Fruit fly (Drosophila melanogaster) whole organism, embryonic: Measurements from ENCODE around the gene Eip63E.

Source experiments
- CG10209 ChIP-seq: fragments of 200-800 bp; sonication (Bioruptor generic); optimal IDR thresholded peaks from 3 replicates; lab custom pipeline; 2017; ENCODE audit warnings: missing biosample characterization, mild to moderate bottlenecking, missing genetic modification characterization, missing genetic modification reagents
- CG10274 ChIP-seq: fragments of 200-800 bp; sonication (Bioruptor generic); optimal IDR thresholded peaks from 3 replicates; lab custom pipeline; 2017; ENCODE audit warnings: missing biosample characterization, mild to moderate bottlenecking, missing genetic modification characterization
- CG10565 ChIP-seq: fragments of 200-800 bp; sonication (Bioruptor generic); optimal IDR thresholded peaks from 3 replicates; lab custom pipeline; 2016; ENCODE audit warnings: missing biosample characterization, mild to moderate bottlenecking, missing genetic modification characterization
- CG10959 ChIP-seq: fragments of 200-800 bp; sonication (Bioruptor generic); IDR thresholded peaks from 2 replicates; pipeline ENCODE4 v1.3.6; 2022; ENCODE audit warnings: missing biosample characterization, missing genetic modification characterization
- CG11085 ChIP-seq: fragments of 200-800 bp; sonication (Bioruptor generic); IDR thresholded peaks from 2 replicates; pipeline ENCODE4 v1.3.6; 2022; ENCODE audit warnings: missing biosample characterization, missing genetic modification characterization
- CG11398 ChIP-seq: fragments of 200-800 bp; sonication (Bioruptor generic); optimal IDR thresholded peaks from 2 replicates; lab custom pipeline; 2016; ENCODE audit warnings: missing biosample characterization, missing genetic modification characterization
- CG11504 ChIP-seq: fragments of 200-800 bp; sonication (Bioruptor generic); optimal IDR thresholded peaks from 3 replicates; lab custom pipeline; 2019; ENCODE audit warnings: missing biosample characterization, mild to moderate bottlenecking, missing genetic modification characterization, moderate library complexity
- CG11696 ChIP-seq: fragments of 200-800 bp; sonication (Bioruptor generic); IDR thresholded peaks from 2 replicates; pipeline ENCODE4 v1.3.6; 2022; ENCODE audit warnings: missing biosample characterization, missing genetic modification characterization
- CG15514 ChIP-seq: fragments of 200-800 bp; sonication (Bioruptor generic); optimal IDR thresholded peaks from 3 replicates; lab custom pipeline; 2017; ENCODE audit warnings: missing biosample characterization, missing genetic modification characterization, mild to moderate bottlenecking, moderate library complexity, missing genetic modification reagents
- CG1647 ChIP-seq: fragments of 200-800 bp; sonication (Bioruptor generic); optimal IDR thresholded peaks from 3 replicates; lab custom pipeline; 2016; ENCODE audit warnings: missing biosample characterization, missing genetic modification characterization
- CG18764 ChIP-seq: fragments of 200-800 bp; sonication (Bioruptor generic); optimal IDR thresholded peaks from 3 replicates; lab custom pipeline; 2016; ENCODE audit warnings: missing biosample characterization, missing genetic modification characterization
- CG2120 ChIP-seq: fragments of 200-800 bp; sonication (Bioruptor generic); optimal IDR thresholded peaks from 3 replicates; lab custom pipeline; 2016; ENCODE audit warnings: missing biosample characterization, missing genetic modification characterization
- CG2199 ChIP-seq: fragments of 200-800 bp; sonication (Bioruptor generic); IDR thresholded peaks from 3 replicates; pipeline ENCODE4 v1.3.6; 2022; ENCODE audit warnings: missing biosample characterization, missing genetic modification characterization
- CG2875 ChIP-seq: fragments of 200-800 bp; sonication (Bioruptor generic); optimal IDR thresholded peaks from 2 replicates; lab custom pipeline; 2017; ENCODE audit warnings: missing biosample characterization, mild to moderate bottlenecking, missing genetic modification characterization, missing genetic modification reagents
- CG30020 ChIP-seq: fragments of 200-800 bp; optimal IDR thresholded peaks from 2 replicates; lab custom pipeline; 2019; ENCODE audit warnings: missing biosample characterization, mild to moderate bottlenecking, missing genetic modification characterization, moderate library complexity
- CG3163 ChIP-seq: fragments of 200-800 bp; sonication (Bioruptor generic); optimal IDR thresholded peaks from 3 replicates; lab custom pipeline; 2016; ENCODE audit warnings: missing biosample characterization, missing genetic modification characterization
- CG34376 ChIP-seq: fragments of 200-800 bp; sonication (Bioruptor generic); optimal IDR thresholded peaks from 2 replicates; lab custom pipeline; 2018; ENCODE audit warnings: missing biosample characterization, mild to moderate bottlenecking, missing genetic modification characterization
- CG4617 ChIP-seq: fragments of 200-800 bp; sonication (Bioruptor generic); optimal IDR thresholded peaks from 3 replicates; lab custom pipeline; 2016; ENCODE audit warnings: missing biosample characterization, missing genetic modification characterization, borderline replicate concordance
- CG6175 ChIP-seq: fragments of 200-800 bp; sonication (Bioruptor generic); IDR thresholded peaks from 3 replicates; pipeline ENCODE4 v1.3.6; 2022; ENCODE audit warnings: missing biosample characterization, missing genetic modification characterization
- CG6272 ChIP-seq: fragments of 200-800 bp; sonication (Bioruptor generic); IDR thresholded peaks from 2 replicates; pipeline ENCODE4 v1.3.6; 2022; ENCODE audit warnings: missing biosample characterization, missing genetic modification characterization
- CG7786 ChIP-seq: fragments of 200-800 bp; sonication (Bioruptor generic); optimal IDR thresholded peaks from 2 replicates; lab custom pipeline; 2016; ENCODE audit warnings: missing biosample characterization, missing genetic modification characterization
- CG8765 ChIP-seq: fragments of 200-800 bp; sonication (Bioruptor generic); IDR thresholded peaks from 2 replicates; pipeline ENCODE4 v1.3.6; 2022; ENCODE audit warnings: missing biosample characterization, missing genetic modification characterization
- Dad ChIP-seq: fragments of 200-800 bp; sonication (Bioruptor generic); optimal IDR thresholded peaks from 3 replicates; lab custom pipeline; 2016; ENCODE audit warnings: missing biosample characterization, missing genetic modification characterization
- Dll ChIP-seq: fragments of 200-800 bp; sonication (Bioruptor generic); IDR thresholded peaks from 4 replicates; pipeline ENCODE4 v1.3.6; 2022; ENCODE audit warnings: missing biosample characterization, missing genetic modification characterization; ENCODE audit not compliant: partially characterized antibody
- HLHmδ ChIP-seq: fragments of 200-800 bp; sonication (Bioruptor generic); optimal IDR thresholded peaks from 2 replicates; lab custom pipeline; 2018; ENCODE audit warnings: missing biosample characterization, mild to moderate bottlenecking, missing genetic modification characterization, moderate library complexity
- HmgZ ChIP-seq: fragments of 200-800 bp; sonication (Bioruptor generic); optimal IDR thresholded peaks from 2 replicates; lab custom pipeline; 2018; ENCODE audit warnings: missing biosample characterization, mild to moderate bottlenecking, missing genetic modification characterization
- az2 ChIP-seq: fragments of 200-800 bp; sonication (Bioruptor generic); optimal IDR thresholded peaks from 3 replicates; lab custom pipeline; 2016; ENCODE audit warnings: missing biosample characterization, missing genetic modification characterization
- bbx ChIP-seq: fragments of 200-800 bp; sonication (Bioruptor generic); IDR thresholded peaks from 2 replicates; pipeline ENCODE4 v1.3.6; 2022; ENCODE audit warnings: missing biosample characterization, missing genetic modification characterization; ENCODE audit not compliant: partially characterized antibody
- bowl ChIP-seq: fragments of 200-800 bp; sonication (Bioruptor generic); IDR thresholded peaks from 2 replicates; pipeline ENCODE4 v1.3.6; 2022; ENCODE audit warnings: missing biosample characterization, missing genetic modification characterization
- cas ChIP-seq: fragments of 200-800 bp; sonication (Bioruptor generic); IDR thresholded peaks from 2 replicates; pipeline ENCODE4 v1.3.6; 2022; ENCODE audit warnings: missing biosample characterization, missing genetic modification characterization
- cg ChIP-seq: fragments of 200-800 bp; sonication (Bioruptor generic); optimal IDR thresholded peaks from 3 replicates; lab custom pipeline; 2019; ENCODE audit warnings: missing biosample characterization, mild to moderate bottlenecking, missing genetic modification characterization, moderate library complexity
- chif ChIP-seq, 2 experiments: fragments of 200-800 bp; sonication (Bioruptor generic); optimal IDR thresholded peaks; 3 replicates each; lab custom pipeline; 2016; ENCODE audit warnings: missing biosample characterization in 2 of 2, missing genetic modification characterization in 2 of 2
- crp ChIP-seq, 2 experiments: fragments of 200-800 bp; sonication (Bioruptor generic); optimal IDR thresholded peaks; 2 replicates in 1 of 2; 3 replicates in 1 of 2; lab custom pipeline; 2017; ENCODE audit warnings: missing biosample characterization in 2 of 2, missing genetic modification characterization in 2 of 2, mild to moderate bottlenecking in 1 of 2, moderate library complexity in 1 of 2
- dmrt11E ChIP-seq: fragments of 200-800 bp; sonication (Bioruptor generic); optimal IDR thresholded peaks from 3 replicates; lab custom pipeline; 2018; ENCODE audit warnings: missing biosample characterization, mild to moderate bottlenecking, missing genetic modification characterization, moderate library complexity
- ewg ChIP-seq: fragments of 200-800 bp; sonication (Bioruptor generic); optimal IDR thresholded peaks from 3 replicates; lab custom pipeline; 2017; ENCODE audit warnings: mild to moderate bottlenecking, missing biosample characterization, missing genetic modification reagents, missing genetic modification characterization
- fru ChIP-seq: fragments of >200 bp; optimal IDR thresholded peaks from 2 replicates; lab custom pipeline; 2017
- gce ChIP-seq: fragments of 200-800 bp; sonication (Bioruptor generic); IDR thresholded peaks from 3 replicates; pipeline ENCODE4 v1.3.6; 2022; ENCODE audit warnings: missing biosample characterization, missing genetic modification characterization
- grn ChIP-seq: fragments of 200-800 bp; sonication (Bioruptor generic); optimal IDR thresholded peaks from 3 replicates; lab custom pipeline; 2017; ENCODE audit warnings: missing biosample characterization, missing genetic modification characterization
- h ChIP-seq: fragments of >200 bp; optimal IDR thresholded peaks from 2 replicates; lab custom pipeline; 2017
- ind ChIP-seq: fragments of 200-800 bp; sonication (Bioruptor generic); optimal IDR thresholded peaks from 3 replicates; lab custom pipeline; 2016; ENCODE audit warnings: missing biosample characterization, missing genetic modification characterization
- jumu ChIP-seq: fragments of 200-800 bp; sonication (Bioruptor generic); optimal IDR thresholded peaks from 3 replicates; lab custom pipeline; 2016; ENCODE audit warnings: missing biosample characterization, missing genetic modification characterization
- kni ChIP-seq: fragments of 200-800 bp; sonication (Bioruptor generic); optimal IDR thresholded peaks from 3 replicates; lab custom pipeline; 2017; ENCODE audit warnings: mild to moderate bottlenecking, missing biosample characterization, missing genetic modification reagents, missing genetic modification characterization
- lab ChIP-seq: fragments of 200-800 bp; sonication (Bioruptor generic); optimal IDR thresholded peaks from 3 replicates; lab custom pipeline; 2017; ENCODE audit warnings: missing biosample characterization, missing genetic modification characterization, mild to moderate bottlenecking, moderate library complexity, missing genetic modification reagents
- peb ChIP-seq: fragments of 200-800 bp; sonication (Bioruptor generic); IDR thresholded peaks from 2 replicates; pipeline ENCODE4 v1.3.6; 2022; ENCODE audit warnings: missing biosample characterization, missing genetic modification characterization
- psq ChIP-seq: fragments of 200-800 bp; sonication (Bioruptor generic); optimal IDR thresholded peaks from 2 replicates; lab custom pipeline; 2017; ENCODE audit warnings: missing biosample characterization, missing genetic modification characterization
- row ChIP-seq: fragments of 200-800 bp; sonication (Bioruptor generic); IDR thresholded peaks from 3 replicates; pipeline ENCODE4 v1.3.6; 2022; ENCODE audit warnings: missing biosample characterization, missing genetic modification characterization
- salm ChIP-seq: fragments of 200-800 bp; sonication (Bioruptor generic); optimal IDR thresholded peaks from 2 replicates; lab custom pipeline; 2018; ENCODE audit warnings: missing biosample characterization, mild to moderate bottlenecking, missing genetic modification characterization
- shn ChIP-seq: fragments of 200-800 bp; sonication (Bioruptor generic); optimal IDR thresholded peaks from 3 replicates; lab custom pipeline; 2016; ENCODE audit warnings: missing biosample characterization, missing genetic modification characterization
- sim ChIP-seq: fragments of 200-800 bp; sonication (Bioruptor generic); IDR thresholded peaks from 2 replicates; pipeline ENCODE4 v1.3.6; 2022; ENCODE audit warnings: missing biosample characterization, missing genetic modification characterization
- ttk ChIP-seq: fragments of 200-800 bp; sonication (Bioruptor generic); IDR thresholded peaks from 2 replicates; pipeline ENCODE4 v2.1.2; 2022; ENCODE audit warnings: missing biosample characterization, missing genetic modification characterization
- twi ChIP-seq: fragments of 200-800 bp; optimal IDR thresholded peaks from 2 replicates; lab custom pipeline; 2019; ENCODE audit warnings: missing biosample characterization, mild to moderate bottlenecking, missing genetic modification characterization, moderate library complexity
- vvl ChIP-seq: fragments of 200-800 bp; sonication (Bioruptor generic); IDR thresholded peaks from 2 replicates; pipeline ENCODE4 v1.3.6; 2022; ENCODE audit warnings: missing biosample characterization, missing genetic modification characterization
- zfh1 ChIP-seq: fragments of 200-800 bp; sonication (Bioruptor generic); IDR thresholded peaks from 3 replicates; pipeline ENCODE4 v1.3.6; 2022; ENCODE audit warnings: missing biosample characterization, missing genetic modification characterization

Eip63E gene

DNA sequence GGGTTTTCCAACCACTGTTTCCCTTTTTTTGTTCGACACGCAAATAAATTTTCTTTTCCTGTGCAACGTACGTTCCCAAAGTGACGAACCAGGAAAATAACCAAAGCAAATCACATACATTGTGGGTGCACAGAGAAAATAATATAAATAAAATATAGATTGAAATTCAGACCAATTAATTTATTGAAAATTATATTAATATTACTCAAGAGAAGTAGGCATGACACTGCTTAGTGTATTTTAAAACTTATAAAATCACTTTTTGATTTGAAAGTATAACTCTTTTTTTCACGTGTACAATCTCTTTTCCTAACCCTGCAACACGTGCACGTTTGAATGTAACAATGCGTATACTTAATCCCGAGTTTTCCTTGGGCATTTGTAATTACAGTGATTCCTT is 19.0 kb upstream of the Eip63E start (continued):
- TF ChIP-seq CG4617 (GFP tag; lab: Kevin White, UChicago) (no peak), dmrt11E (tag; lab: Kevin White, UChicago) (no peak), HmgZ (no peak), sim (GFP tag; lab: Robert Waterston, UW) (no peak), peb (GFP tag; lab: Robert Waterston, UW) (no peak), grn (GFP tag; lab: Kevin White, UChicago) (no peak), Dad (GFP tag; lab: Kevin White, UChicago) (no peak), bowl (no peak), kni (GFP tag; lab: Kevin White, UChicago) (no peak), twi (no peak), cas (GFP tag; lab: Robert Waterston, UW) (no peak), row (GFP tag; lab: Robert Waterston, UW) (peak; percentile 38; the same call in 2 of the 3 replicates), CG30020 (tag; lab: Kevin White, UChicago) (no peak), CG2199 (GFP tag; lab: Robert Waterston, UW) (no peak), CG7786 (GFP tag; lab: Kevin White, UChicago) (no peak), shn (GFP tag; lab: Kevin White, UChicago) (no peak), CG10209 (GFP tag; lab: Kevin White, UChicago) (no peak), lab (GFP tag; lab: Kevin White, UChicago) (peak; percentile 55), CG2120 (no peak), Dll (no peak), CG10565 (no peak), CG6272 (no peak), ind (no peak), CG34376 (GFP tag; lab: Kevin White, UChicago) (no peak), CG8765 (GFP tag; lab: Robert Waterston, UW) (no peak), jumu (GFP tag; lab: Kevin White, UChicago) (no peak), ewg (GFP tag; lab: Kevin White, UChicago) (no peak), CG3163 (GFP tag; lab: Kevin White, UChicago) (no peak), CG15514 (GFP tag; lab: Kevin White, UChicago) (no peak), CG11504 (tag; lab: Kevin White, UChicago) (peak; percentile 53), CG18764 (GFP tag; lab: Kevin White, UChicago) (no peak), gce (GFP tag; lab: Robert Waterston, UW) (0 out of 3 replicates have a peak, but pooled peaks have one; percentile 21), cg (GFP tag; lab: Kevin White, UChicago) (no peak), CG6175 (GFP tag; lab: Robert Waterston, UW) (no peak), chif (GFP tag; optimal IDR thresholded peaks at IDR 0.05; lab: Kevin White, UChicago) (no peak), CG10274 (GFP tag; lab: Kevin White, UChicago) (no peak), HLHmδ (GFP tag; lab: Kevin White, UChicago) (no peak), bbx (GFP tag; lab: Robert Waterston, UW) (no peak), crp (GFP tag; optimal IDR thresholded peaks at IDR 0.05; lab: Kevin White, UChicago) (no peak), az2 (GFP tag; lab: Kevin White, UChicago) (no peak), fru (lab: Kevin White, UChicago) (no peak), CG10959 (GFP tag; lab: Robert Waterston, UW) (no peak), CG11696 (GFP tag; lab: Robert Waterston, UW) (no peak), vvl (GFP tag; lab: Robert Waterston, UW) (0 out of 2 replicates have a peak, but pooled peaks have one; percentile 12), salm (tag; lab: Kevin White, UChicago) (no peak), h (lab: Kevin White, UChicago) (no peak), psq (GFP tag; lab: Kevin White, UChicago) (no peak), ttk (GFP tag; lab: Robert Waterston, UW) (no peak), CG11398 (GFP tag; lab: Kevin White, UChicago) (no peak), CG1647 (GFP tag; lab: Kevin White, UChicago) (no peak), CG2875 (no peak), CG11085 (GFP tag; lab: Robert Waterston, UW) (no peak), zfh1 (GFP tag; lab: Robert Waterston, UW) (no peak)
